Fruit fly (Drosophila melanogaster) whole organism, embryonic: ENCODE results near the gene S6KL.
A peak's percentile ranks its signal among the peaks of the same experiment; 100 is the strongest.

Experiments
- Bdp1 ChIP-seq: fragments of 200-800 bp; sonication (Bioruptor generic); optimal IDR thresholded peaks from 3 replicates; lab custom pipeline; 2016; ENCODE audit warnings: missing biosample characterization, missing genetic modification characterization
- BtbVII ChIP-seq: fragments of 200-800 bp; sonication (Bioruptor generic); optimal IDR thresholded peaks from 3 replicates; lab custom pipeline; 2017; ENCODE audit warnings: missing biosample characterization, mild to moderate bottlenecking, missing genetic modification characterization
- CG10267 ChIP-seq: fragments of 200-800 bp; sonication (Bioruptor generic); optimal IDR thresholded peaks from 2 replicates; lab custom pipeline; 2018; ENCODE audit warnings: missing biosample characterization, mild to moderate bottlenecking, missing genetic modification characterization, moderate library complexity
- CG10543 ChIP-seq: fragments of 200-800 bp; sonication (Bioruptor generic); optimal IDR thresholded peaks from 3 replicates; lab custom pipeline; 2017; ENCODE audit warnings: missing biosample characterization, mild to moderate bottlenecking, missing genetic modification characterization, moderate library complexity
- CG11398 ChIP-seq: fragments of 200-800 bp; sonication (Bioruptor generic); optimal IDR thresholded peaks from 2 replicates; lab custom pipeline; 2016; ENCODE audit warnings: missing biosample characterization, missing genetic modification characterization
- CG11723 ChIP-seq: fragments of 200-800 bp; sonication (Bioruptor generic); optimal IDR thresholded peaks from 2 replicates; lab custom pipeline; 2017; ENCODE audit warnings: missing biosample characterization, mild to moderate bottlenecking, missing genetic modification characterization
- CG12155 ChIP-seq: fragments of 200-800 bp; sonication (Bioruptor generic); optimal IDR thresholded peaks from 3 replicates; lab custom pipeline; 2016; ENCODE audit warnings: missing biosample characterization, missing genetic modification characterization
- CG14667 ChIP-seq: fragments of 200-800 bp; sonication (Bioruptor generic); IDR thresholded peaks from 2 replicates; pipeline ENCODE4 v1.3.6; 2022; ENCODE audit warnings: missing biosample characterization, missing genetic modification characterization
- CG15269 ChIP-seq: fragments of 200-800 bp; sonication (Bioruptor generic); optimal IDR thresholded peaks from 2 replicates; lab custom pipeline; 2018; ENCODE audit warnings: missing biosample characterization, mild to moderate bottlenecking, missing genetic modification characterization, moderate library complexity
- CG16815 ChIP-seq: fragments of 200-800 bp; sonication (Bioruptor generic); optimal IDR thresholded peaks from 3 replicates; lab custom pipeline; 2017; ENCODE audit warnings: missing biosample characterization, mild to moderate bottlenecking, missing genetic modification characterization
- CG17328 ChIP-seq: fragments of 200-800 bp; sonication (Bioruptor generic); IDR thresholded peaks from 2 replicates; pipeline ENCODE4 v1.3.6; 2022; ENCODE audit warnings: missing biosample characterization, missing genetic modification characterization
- CG17802 ChIP-seq: fragments of 200-800 bp; sonication (Bioruptor generic); optimal IDR thresholded peaks from 2 replicates; lab custom pipeline; 2018; ENCODE audit warnings: missing biosample characterization, mild to moderate bottlenecking, missing genetic modification characterization, moderate library complexity
- CG2199 ChIP-seq: fragments of 200-800 bp; sonication (Bioruptor generic); IDR thresholded peaks from 3 replicates; pipeline ENCODE4 v1.3.6; 2022; ENCODE audit warnings: missing biosample characterization, missing genetic modification characterization
- CG2678 ChIP-seq: fragments of 200-800 bp; sonication (Bioruptor generic); optimal IDR thresholded peaks from 3 replicates; lab custom pipeline; 2019; ENCODE audit warnings: missing biosample characterization, mild to moderate bottlenecking, missing genetic modification characterization, moderate library complexity
- CG2712 ChIP-seq: fragments of 200-800 bp; optimal IDR thresholded peaks from 3 replicates; lab custom pipeline; 2019; ENCODE audit warnings: missing biosample characterization, mild to moderate bottlenecking, missing genetic modification characterization, moderate library complexity
- CG2875 ChIP-seq: fragments of 200-800 bp; sonication (Bioruptor generic); optimal IDR thresholded peaks from 2 replicates; lab custom pipeline; 2017; ENCODE audit warnings: missing biosample characterization, mild to moderate bottlenecking, missing genetic modification characterization, missing genetic modification reagents
- CG31224 ChIP-seq: fragments of 200-800 bp; sonication (Bioruptor generic); IDR thresholded peaks from 2 replicates; pipeline ENCODE4 v1.3.6; 2022; ENCODE audit warnings: missing biosample characterization, missing genetic modification characterization
- CG31365 ChIP-seq: fragments of 200-800 bp; sonication (Bioruptor generic); optimal IDR thresholded peaks from 2 replicates; lab custom pipeline; 2018; ENCODE audit warnings: missing biosample characterization, mild to moderate bottlenecking, missing genetic modification characterization
- CG34224 ChIP-seq: fragments of 200-800 bp; sonication (Bioruptor generic); IDR thresholded peaks from 3 replicates; pipeline ENCODE4 v1.3.6; 2022; ENCODE audit warnings: missing biosample characterization, missing genetic modification characterization; ENCODE audit not compliant: partially characterized antibody
- CG34376 ChIP-seq: fragments of 200-800 bp; sonication (Bioruptor generic); optimal IDR thresholded peaks from 2 replicates; lab custom pipeline; 2018; ENCODE audit warnings: missing biosample characterization, mild to moderate bottlenecking, missing genetic modification characterization
- CG4820 ChIP-seq: fragments of 200-800 bp; sonication (Bioruptor generic); optimal IDR thresholded peaks from 3 replicates; lab custom pipeline; 2016; ENCODE audit warnings: missing biosample characterization, missing genetic modification characterization
- CG5180 ChIP-seq: fragments of 200-800 bp; sonication (Bioruptor generic); optimal IDR thresholded peaks from 3 replicates; lab custom pipeline; 2017; ENCODE audit warnings: missing biosample characterization, missing genetic modification characterization, mild to moderate bottlenecking, moderate library complexity, missing genetic modification reagents
- CG6175 ChIP-seq: fragments of 200-800 bp; sonication (Bioruptor generic); IDR thresholded peaks from 3 replicates; pipeline ENCODE4 v1.3.6; 2022; ENCODE audit warnings: missing biosample characterization, missing genetic modification characterization
- CG6683 ChIP-seq: fragments of 200-800 bp; sonication (Bioruptor generic); optimal IDR thresholded peaks from 2 replicates; lab custom pipeline; 2017; ENCODE audit warnings: missing biosample characterization, mild to moderate bottlenecking, missing genetic modification characterization, missing genetic modification reagents
- CG9609 ChIP-seq: fragments of 200-800 bp; sonication (Bioruptor generic); optimal IDR thresholded peaks from 3 replicates; lab custom pipeline; 2016; ENCODE audit warnings: missing biosample characterization, missing genetic modification characterization
- CHES-1-like ChIP-seq: fragments of 200-800 bp; sonication (Bioruptor generic); optimal IDR thresholded peaks from 2 replicates; lab custom pipeline; 2016; ENCODE audit warnings: missing biosample characterization, missing genetic modification characterization
- CkIIα-i1 ChIP-seq: fragments of 200-800 bp; sonication (Bioruptor generic); IDR thresholded peaks from 2 replicates; pipeline ENCODE4 v1.3.6; 2022; ENCODE audit warnings: missing biosample characterization, missing genetic modification characterization
- D19A ChIP-seq: fragments of 200-800 bp; optimal IDR thresholded peaks from 3 replicates; lab custom pipeline; 2019; ENCODE audit warnings: missing biosample characterization, mild to moderate bottlenecking, missing genetic modification characterization, moderate library complexity
- Gsc ChIP-seq: fragments of 200-800 bp; sonication (Bioruptor generic); IDR thresholded peaks from 2 replicates; pipeline ENCODE4 v1.3.6; 2022; ENCODE audit warnings: missing biosample characterization, missing genetic modification characterization
- Nf-YC ChIP-seq: fragments of 200-800 bp; optimal IDR thresholded peaks from 3 replicates; lab custom pipeline; 2019; ENCODE audit warnings: missing biosample characterization, mild to moderate bottlenecking, missing genetic modification characterization, moderate library complexity
- Vsx1 ChIP-seq: fragments of 200-800 bp; sonication (Bioruptor generic); optimal IDR thresholded peaks from 2 replicates; lab custom pipeline; 2017; ENCODE audit warnings: missing biosample characterization, mild to moderate bottlenecking, missing genetic modification characterization, missing genetic modification reagents
- Xrp1 ChIP-seq: fragments of 200-800 bp; sonication (Bioruptor generic); IDR thresholded peaks from 2 replicates; pipeline ENCODE4 v1.3.6; 2022; ENCODE audit warnings: missing biosample characterization, missing genetic modification characterization
- cato ChIP-seq: fragments of 200-800 bp; sonication (Bioruptor generic); optimal IDR thresholded peaks from 2 replicates; lab custom pipeline; 2016; ENCODE audit warnings: missing biosample characterization, missing genetic modification characterization, borderline replicate concordance
- croc ChIP-seq: fragments of 200-800 bp; sonication (Bioruptor generic); conservative IDR thresholded peaks from 3 replicates; pipeline ENCODE4 v1.3.6; 2022; ENCODE audit warnings: missing biosample characterization, missing genetic modification characterization
- dimm ChIP-seq: fragments of 200-800 bp; sonication (Bioruptor generic); IDR thresholded peaks from 2 replicates; pipeline ENCODE4 v1.3.6; 2022; ENCODE audit warnings: missing biosample characterization, missing genetic modification characterization
- dysf ChIP-seq: fragments of 200-800 bp; sonication (Bioruptor generic); IDR thresholded peaks from 3 replicates; pipeline ENCODE4 v1.3.6; 2022; ENCODE audit warnings: missing biosample characterization, missing genetic modification characterization
- fu2 ChIP-seq: fragments of 200-800 bp; sonication (Bioruptor generic); optimal IDR thresholded peaks from 2 replicates; lab custom pipeline; 2016; ENCODE audit warnings: missing biosample characterization, missing genetic modification characterization
- kay ChIP-seq: fragments of 200-800 bp; sonication (Bioruptor generic); optimal IDR thresholded peaks from 2 replicates; lab custom pipeline; 2016; ENCODE audit warnings: missing biosample characterization, missing genetic modification characterization
- pan ChIP-seq, 4 experiments: fragments of >200 bp in 3 of 4; fragments of 200-800 bp in 1 of 4; sonication (Bioruptor generic) in 1 of 4; optimal IDR thresholded peaks in 3 of 4; IDR thresholded peaks in 1 of 4; 2 replicates each; pipeline versions ENCODE4 v1.3.6 to Lab custom; 2017 to 2022; ENCODE audit warnings: missing biosample characterization in 2 of 4, missing genetic modification characterization in 2 of 4, mixed read lengths in 1 of 4
- pum ChIP-seq: fragments of 200-800 bp; sonication (Bioruptor generic); optimal IDR thresholded peaks from 2 replicates; lab custom pipeline; 2016; ENCODE audit warnings: missing biosample characterization, missing genetic modification characterization
- sna ChIP-seq: fragments of 200-800 bp; sonication (Bioruptor generic); IDR thresholded peaks from 2 replicates; pipeline ENCODE4 v1.3.6; 2022; ENCODE audit warnings: missing biosample characterization, missing genetic modification characterization; ENCODE audit not compliant: partially characterized antibody
- stc ChIP-seq: fragments of 200-800 bp; sonication (Bioruptor generic); IDR thresholded peaks from 2 replicates; pipeline ENCODE4 v1.3.6; 2022; ENCODE audit warnings: missing biosample characterization, missing genetic modification characterization
- stwl ChIP-seq: fragments of 200-800 bp; sonication (Bioruptor generic); optimal IDR thresholded peaks from 3 replicates; lab custom pipeline; 2018; ENCODE audit warnings: missing biosample characterization, mild to moderate bottlenecking, missing genetic modification characterization, moderate library complexity
- tx ChIP-seq: fragments of 200-800 bp; sonication (Bioruptor generic); optimal IDR thresholded peaks from 2 replicates; lab custom pipeline; 2016; ENCODE audit warnings: missing biosample characterization, missing genetic modification characterization
- wor ChIP-seq: fragments of 200-800 bp; sonication (Bioruptor generic); IDR thresholded peaks from 2 replicates; pipeline ENCODE4 v1.3.6; 2022; ENCODE audit warnings: missing biosample characterization, missing genetic modification characterization
- zen ChIP-seq: fragments of 200-800 bp; sonication (Bioruptor generic); optimal IDR thresholded peaks from 3 replicates; lab custom pipeline; 2018; ENCODE audit warnings: missing biosample characterization, mild to moderate bottlenecking, missing genetic modification characterization, moderate library complexity
- zen2 ChIP-seq: fragments of 200-800 bp; sonication (Bioruptor generic); IDR thresholded peaks from 3 replicates; pipeline ENCODE4 v1.3.6; 2022; ENCODE audit warnings: missing biosample characterization, missing genetic modification characterization; ENCODE audit not compliant: partially characterized antibody

S6KL gene

DNA sequence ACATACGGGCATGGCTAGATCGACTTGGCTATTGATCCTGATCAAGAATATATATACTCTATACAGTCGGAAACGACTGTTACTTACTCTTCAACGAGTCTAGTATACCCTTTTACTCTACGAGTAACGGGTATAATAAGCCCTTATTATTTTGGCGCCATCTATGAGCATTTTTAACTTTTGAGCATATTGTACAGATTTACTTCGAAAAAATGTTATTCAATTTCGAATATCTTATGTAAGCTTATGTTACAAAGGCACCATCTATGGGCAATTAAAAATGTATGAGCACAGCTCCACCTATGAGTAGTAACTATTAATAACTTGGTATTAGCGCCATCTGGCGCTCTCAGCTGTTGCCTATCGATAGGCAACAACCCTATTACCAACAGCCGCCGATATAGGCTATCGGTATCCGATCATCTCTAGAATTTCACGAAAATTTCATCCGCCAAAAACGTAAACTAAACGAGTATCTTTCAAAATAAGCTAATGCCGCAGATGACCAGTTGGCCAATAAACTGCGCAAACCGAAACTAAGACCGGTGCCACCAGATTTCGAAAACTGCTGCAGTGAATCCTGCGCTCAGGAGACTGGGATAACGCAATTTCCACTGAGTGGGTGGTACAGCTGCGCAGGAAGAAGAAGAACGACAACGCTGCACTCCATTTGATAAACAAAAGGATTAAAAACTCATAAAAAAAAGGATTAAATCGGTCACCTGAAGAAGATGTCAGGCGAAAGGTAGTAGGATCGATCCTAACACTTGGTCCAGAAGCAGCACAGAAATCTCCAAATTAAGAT is 55.2 kb downstream of the S6KL start, which contains the start of gene htk (continued):
- TF ChIP-seq D19A (tag; lab: Kevin White, UChicago) (peak; percentile 46), CkIIα-i1 (GFP tag; lab: Robert Waterston, UW) (no peak), CG14667 (GFP tag; lab: Robert Waterston, UW) (peak; percentile 55), CG34376 (GFP tag; lab: Kevin White, UChicago) (peak; percentile 32), pum (GFP tag; lab: Kevin White, UChicago) (peak; percentile 78), CG11398 (GFP tag; lab: Kevin White, UChicago) (peak; percentile 31), kay (GFP tag; lab: Kevin White, UChicago) (peak; percentile 59), tx (GFP tag; lab: Kevin White, UChicago) (peak; percentile 27), croc (GFP tag; lab: Robert Waterston, UW) (0 out of 3 replicates have a peak, but pooled peaks have one; percentile 14), stc (no peak; the same call in 1 of the 2 replicates), CG15269 (tag; lab: Kevin White, UChicago) (peak; percentile 52), CG6175 (GFP tag; lab: Robert Waterston, UW) (0 out of 3 replicates have a peak, but pooled peaks have one; percentile 15), BtbVII (GFP tag; lab: Kevin White, UChicago) (no peak), Vsx1 (GFP tag; lab: Kevin White, UChicago) (peak; percentile 17), dysf (GFP tag; lab: Robert Waterston, UW) (peak; percentile 76), CG16815 (peak; percentile 22), CG9609 (GFP tag; lab: Kevin White, UChicago) (peak; percentile 67), CG10267 (tag; lab: Kevin White, UChicago) (peak; percentile 74), CG5180 (GFP tag; lab: Kevin White, UChicago) (no peak), pan (optimal IDR thresholded peaks at IDR 0.05; lab: Kevin White, UChicago) (no peak), pan (GFP tag; optimal IDR thresholded peaks at IDR 0.05 in 1 of 2, IDR thresholded peaks at IDR 0.05 in 1 of 2) (no peak), CG2875 (GFP tag; lab: Kevin White, UChicago) (peak; percentile 49), CG4820 (GFP tag; lab: Kevin White, UChicago) (peak; percentile 62), Nf-YC (peak; percentile 60), CG11723 (GFP tag; lab: Kevin White, UChicago) (peak; percentile 6), CG2712 (tag; lab: Kevin White, UChicago) (peak; percentile 62), CG34224 (GFP tag; lab: Robert Waterston, UW) (peak; percentile 82), Xrp1 (peak; percentile 64), CG10543 (GFP tag; lab: Kevin White, UChicago) (peak; percentile 15), zen (peak; percentile 72), Gsc (GFP tag; lab: Robert Waterston, UW) (no peak), Bdp1 (GFP tag; lab: Kevin White, UChicago) (peak; percentile 39), sna (peak; percentile 75), stwl (tag; lab: Kevin White, UChicago) (peak; percentile 54), wor (GFP tag; lab: Robert Waterston, UW) (no peak), CHES-1-like (GFP tag; lab: Kevin White, UChicago) (peak; percentile 87), CG17328 (GFP tag; lab: Robert Waterston, UW) (peak; percentile 64), CG6683 (GFP tag; lab: Kevin White, UChicago) (no peak), CG31365 (tag; lab: Kevin White, UChicago) (peak; percentile 10), zen2 (GFP tag; lab: Robert Waterston, UW) (peak; percentile 80), CG12155 (GFP tag; lab: Kevin White, UChicago) (peak; percentile 59), cato (GFP tag; lab: Kevin White, UChicago) (no peak), fu2 (GFP tag; lab: Kevin White, UChicago) (peak; percentile 61), CG31224 (0 out of 2 replicates have a peak, but pooled peaks have one; percentile 28), CG2678 (tag; lab: Kevin White, UChicago) (peak; percentile 37), dimm (GFP tag; lab: Robert Waterston, UW) (0 out of 2 replicates have a peak, but pooled peaks have one; percentile 15), CG2199 (GFP tag; lab: Robert Waterston, UW) (peak; percentile 65; the same call in 1 of the 3 replicates), CG17802 (tag; lab: Kevin White, UChicago) (no peak)
